Worm (Caenorhabditis elegans): ENCODE results near the gene nas-23.

nas-23 gene

ce11 chrII:7493599-7493998 is at the start of gene nas-23:
Gene nas-23, minus strand, starts transcription at chrII:7493699.
- no peak for TF ChIP-seq nfyb-1 (GFP tag; IDR thresholded peaks at IDR 0.05)
- TF ChIP-seq mes-4 (tag; optimal IDR thresholded peaks at IDR 0.05) = no peak

DNA sequence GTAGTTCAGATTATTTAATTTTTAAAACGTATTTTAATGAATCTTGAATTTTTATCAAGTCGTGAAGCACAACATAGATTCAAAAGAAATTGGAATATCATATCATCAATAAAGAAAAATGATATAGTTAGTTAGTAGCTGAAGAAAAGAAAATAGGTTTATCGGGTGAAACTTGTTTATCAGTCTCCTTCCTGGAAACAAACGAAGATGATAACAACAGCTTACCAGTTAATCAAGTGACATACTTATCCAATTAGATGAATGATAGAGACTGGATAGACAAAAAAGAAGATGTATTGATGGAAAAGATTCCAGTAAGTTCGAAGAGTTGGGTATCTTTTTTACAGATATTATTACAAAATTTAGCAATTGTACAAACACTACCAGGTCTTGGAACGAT is 49.5 kb upstream of the nas-23 start:
- TF ChIP-seq lin-35 (GFP tag; optimal IDR thresholded peaks at IDR 0.05) (no peak), madf-6 (GFP tag; IDR thresholded peaks at IDR 0.05) (no peak), nhr-80 (tag; optimal IDR thresholded peaks at IDR 0.05) (no peak), pbrm-1 (GFP tag; IDR thresholded peaks at IDR 0.05) (no peak), hlh-26 (GFP tag; conservative IDR thresholded peaks at IDR 0.05) (no peak)

ce11 chrII:7537603-7538230 is 44.2 kb upstream of the nas-23 start, which contains the start of gene nfi-1:
Gene nfi-1, plus strand, starts transcription at chrII:7538180.
- TF ChIP-seq dpl-1 (GFP tag; optimal IDR thresholded peaks at IDR 0.05) = peak; percentile 22
- TF ChIP-seq ceh-27 (GFP tag; optimal IDR thresholded peaks at IDR 0.05) = peak; percentile 51
- peak; percentile 32 for TF ChIP-seq K12H6.12 (tag; optimal IDR thresholded peaks at IDR 0.05)
- TF ChIP-seq rpc-1 (optimal IDR thresholded peaks at IDR 0.05) = no peak
- no peak for TF ChIP-seq rpc-1 (tag; optimal IDR thresholded peaks at IDR 0.05)
- peak; percentile 36 for TF ChIP-seq lin-54 (GFP tag; optimal IDR thresholded peaks at IDR 0.05)
- TF ChIP-seq mcd-1 (GFP tag; IDR thresholded peaks at IDR 0.05) = peak; percentile 49; the same call in 1 of the 2 replicates
- peak; percentile 42; the same call in 1 of the 2 replicates for TF ChIP-seq dox-1 (GFP tag; IDR thresholded peaks at IDR 0.05)
- peak; percentile 35 for TF ChIP-seq nhr-80 (tag; optimal IDR thresholded peaks at IDR 0.05)
- peak; percentile 57 for TF ChIP-seq attf-5 (GFP tag; optimal IDR thresholded peaks at IDR 0.05)
- TF ChIP-seq efl-1 (GFP tag; optimal IDR thresholded peaks at IDR 0.05) = peak; percentile 59
- peak; percentile 49 for TF ChIP-seq lsl-1 (GFP tag; optimal IDR thresholded peaks at IDR 0.05)
- TF ChIP-seq nfya-1 (tag; optimal IDR thresholded peaks at IDR 0.05; ENCODE audit: borderline replicate concordance, insufficient read depth) = no peak
- TF ChIP-seq lin-35 (GFP tag; optimal IDR thresholded peaks at IDR 0.05) = peak in 1 of 3 experiments; percentile 42
- TF ChIP-seq ceh-79 (tag; optimal IDR thresholded peaks at IDR 0.05) = no peak
- TF ChIP-seq nhr-90 (tag; optimal IDR thresholded peaks at IDR 0.05) = no peak
- TF ChIP-seq bed-1 (GFP tag; IDR thresholded peaks at IDR 0.05) = no peak

- TF ChIP-seq pbrm-1 (GFP tag; IDR thresholded peaks at IDR 0.05) = no peak
- TF ChIP-seq nhr-80 (tag; optimal IDR thresholded peaks at IDR 0.05) = peak; percentile 48
These were observed 41.4 kb upstream of the nas-23 start, which contains the start of gene ZK1290.13 for ce11 chrII:7534934-7535333. Gene ZK1290.13, plus strand, starts transcription at chrII:7535006.

DNA sequence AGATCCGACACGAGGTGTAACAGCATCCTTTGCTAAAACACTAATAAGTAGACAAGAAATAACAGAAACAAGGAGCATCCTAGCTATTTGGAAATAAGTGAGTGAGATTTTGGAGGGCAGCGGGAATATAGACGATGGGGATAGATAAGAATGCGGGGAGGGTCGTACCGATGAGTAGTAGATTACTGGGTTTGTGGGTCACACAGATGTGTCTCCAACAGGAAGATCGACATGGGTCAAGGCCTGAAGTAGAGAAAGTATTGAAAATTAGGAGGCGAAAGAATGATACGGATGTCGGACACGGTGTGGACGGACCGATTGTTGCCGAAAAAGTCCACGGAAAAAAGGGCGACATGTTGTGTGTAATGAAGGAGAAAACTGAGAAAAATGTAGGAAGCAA is 40.9 kb upstream of the nas-23 start, which contains the start of gene wrt-10:
Gene wrt-10, minus strand, starts transcription at position 195 of the 400 bp plus-strand sequence.
- TF ChIP-seq ztf-22 (GFP tag; optimal IDR thresholded peaks at IDR 0.05) (no peak), aptf-3 (GFP tag; IDR thresholded peaks at IDR 0.05) (no peak), madf-10 (tag; optimal IDR thresholded peaks at IDR 0.05) (no peak), ztf-18 (tag; optimal IDR thresholded peaks at IDR 0.05) (no peak), madf-6 (GFP tag; IDR thresholded peaks at IDR 0.05) (no peak), ets-4 (GFP tag; optimal IDR thresholded peaks at IDR 0.05) (no peak)

DNA sequence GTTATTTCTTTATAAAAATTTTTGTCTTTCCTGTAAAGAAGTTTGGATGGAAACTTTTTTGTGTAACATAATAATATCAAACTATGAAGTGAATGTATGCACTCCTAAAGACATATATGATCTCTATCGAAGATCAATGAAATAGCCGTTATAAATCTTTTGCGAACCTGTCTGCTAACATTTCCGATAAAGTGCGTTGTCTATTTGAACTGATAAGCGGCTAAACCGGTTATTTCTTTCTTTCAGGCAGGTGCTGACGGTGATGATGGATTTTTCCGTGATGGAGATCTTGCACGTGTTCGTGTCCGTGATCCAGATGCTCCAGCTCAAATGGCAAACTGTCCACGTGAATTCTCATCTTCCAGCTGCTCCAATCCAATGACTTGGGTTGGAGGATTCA is 38.0 kb upstream of the nas-23 start:
- TF ChIP-seq nhr-120 (GFP tag; IDR thresholded peaks at IDR 0.05) (no peak), sptf-2 (GFP tag; optimal IDR thresholded peaks at IDR 0.05) (no peak), hmg-20 (GFP tag; IDR thresholded peaks at IDR 0.05) (no peak), K11D2.4 (GFP tag; IDR thresholded peaks at IDR 0.05) (no peak), zim-3 (tag; optimal IDR thresholded peaks at IDR 0.05) (no peak), cebp-1 (GFP tag; IDR thresholded peaks at IDR 0.05) (no peak), cebp-1 (tag; optimal IDR thresholded peaks at IDR 0.05) (no peak), F39B2.1 (GFP tag; IDR thresholded peaks at IDR 0.05) (no peak)

Measured in whole organism, young adult.